Fruit fly (Drosophila melanogaster) whole organism, embryonic: ENCODE data around the gene Grik.
A peak's percentile ranks its signal among the peaks of the same experiment; 100 is the strongest.

ENCODE experiments used
- ATbp ChIP-seq: fragments of 200-800 bp; sonication (Bioruptor generic); optimal IDR thresholded peaks from 2 replicates; lab custom pipeline; 2017; ENCODE audit warnings: missing biosample characterization, mild to moderate bottlenecking, missing genetic modification characterization, missing genetic modification reagents
- Adf1 ChIP-seq: fragments of 200-800 bp; sonication (Bioruptor generic); IDR thresholded peaks from 2 replicates; pipeline ENCODE4 v1.3.6; 2022; ENCODE audit warnings: missing biosample characterization, missing genetic modification characterization
- CG11504 ChIP-seq: fragments of 200-800 bp; sonication (Bioruptor generic); optimal IDR thresholded peaks from 3 replicates; lab custom pipeline; 2019; ENCODE audit warnings: missing biosample characterization, mild to moderate bottlenecking, missing genetic modification characterization, moderate library complexity
- CG11723 ChIP-seq: fragments of 200-800 bp; sonication (Bioruptor generic); optimal IDR thresholded peaks from 2 replicates; lab custom pipeline; 2017; ENCODE audit warnings: missing biosample characterization, mild to moderate bottlenecking, missing genetic modification characterization
- CG12299 ChIP-seq: fragments of 200-800 bp; sonication (Bioruptor generic); optimal IDR thresholded peaks from 2 replicates; lab custom pipeline; 2018; ENCODE audit warnings: missing biosample characterization, mild to moderate bottlenecking, missing genetic modification characterization
- CG12391 ChIP-seq: fragments of 200-800 bp; sonication (Bioruptor generic); optimal IDR thresholded peaks from 3 replicates; lab custom pipeline; 2018; ENCODE audit warnings: missing biosample characterization, mild to moderate bottlenecking, missing genetic modification characterization, moderate library complexity
- CG12942 ChIP-seq: fragments of 200-800 bp; sonication (Bioruptor generic); optimal IDR thresholded peaks from 3 replicates; lab custom pipeline; 2016; ENCODE audit warnings: missing biosample characterization, missing genetic modification characterization
- CG13775 ChIP-seq: fragments of 200-800 bp; sonication (Bioruptor generic); optimal IDR thresholded peaks from 3 replicates; lab custom pipeline; 2017; ENCODE audit warnings: missing biosample characterization, mild to moderate bottlenecking, missing genetic modification characterization
- CG13894 ChIP-seq: fragments of 200-800 bp; sonication (Bioruptor generic); optimal IDR thresholded peaks from 3 replicates; lab custom pipeline; 2018; ENCODE audit warnings: missing biosample characterization, mild to moderate bottlenecking, missing genetic modification characterization, moderate library complexity
- CG1529 ChIP-seq: fragments of 200-800 bp; sonication (Bioruptor generic); optimal IDR thresholded peaks from 3 replicates; lab custom pipeline; 2018; ENCODE audit warnings: missing biosample characterization, missing genetic modification characterization
- CG15479 ChIP-seq: fragments of 200-800 bp; sonication (Bioruptor generic); optimal IDR thresholded peaks from 3 replicates; lab custom pipeline; 2019; ENCODE audit warnings: missing biosample characterization, mild to moderate bottlenecking, missing genetic modification characterization, moderate library complexity
- CG15514 ChIP-seq: fragments of 200-800 bp; sonication (Bioruptor generic); optimal IDR thresholded peaks from 3 replicates; lab custom pipeline; 2017; ENCODE audit warnings: missing biosample characterization, missing genetic modification characterization, mild to moderate bottlenecking, moderate library complexity, missing genetic modification reagents
- CG1647 ChIP-seq: fragments of 200-800 bp; sonication (Bioruptor generic); optimal IDR thresholded peaks from 3 replicates; lab custom pipeline; 2016; ENCODE audit warnings: missing biosample characterization, missing genetic modification characterization
- CG16815 ChIP-seq: fragments of 200-800 bp; sonication (Bioruptor generic); optimal IDR thresholded peaks from 3 replicates; lab custom pipeline; 2017; ENCODE audit warnings: missing biosample characterization, mild to moderate bottlenecking, missing genetic modification characterization
- CG31388 ChIP-seq: fragments of 200-800 bp; sonication (Bioruptor generic); optimal IDR thresholded peaks from 2 replicates; lab custom pipeline; 2016; ENCODE audit warnings: missing biosample characterization, missing genetic modification characterization
- CG33557 ChIP-seq: fragments of 200-800 bp; sonication (Bioruptor generic); optimal IDR thresholded peaks from 2 replicates; lab custom pipeline; 2019; ENCODE audit warnings: missing biosample characterization, mild to moderate bottlenecking, missing genetic modification characterization, moderate library complexity
- CG5953 ChIP-seq: fragments of 200-800 bp; sonication (Bioruptor generic); IDR thresholded peaks from 2 replicates; pipeline ENCODE4 v1.3.6; 2022; ENCODE audit warnings: missing biosample characterization, missing genetic modification characterization
- CG6765 ChIP-seq: fragments of 200-800 bp; sonication (Bioruptor generic); optimal IDR thresholded peaks from 3 replicates; lab custom pipeline; 2017; ENCODE audit warnings: missing biosample characterization, mild to moderate bottlenecking, missing genetic modification characterization
- CG6813 ChIP-seq: fragments of 200-800 bp; sonication (Bioruptor generic); optimal IDR thresholded peaks from 2 replicates; lab custom pipeline; 2017; ENCODE audit warnings: missing biosample characterization, missing genetic modification characterization, mild to moderate bottlenecking, moderate library complexity, missing genetic modification reagents
- CHES-1-like ChIP-seq: fragments of 200-800 bp; sonication (Bioruptor generic); optimal IDR thresholded peaks from 2 replicates; lab custom pipeline; 2016; ENCODE audit warnings: missing biosample characterization, missing genetic modification characterization
- Chrac-16 ChIP-seq: fragments of 200-800 bp; sonication (Bioruptor generic); optimal IDR thresholded peaks from 3 replicates; lab custom pipeline; 2016; ENCODE audit warnings: missing biosample characterization, missing genetic modification characterization
- D ChIP-seq, 2 experiments: fragments of 200-800 bp in 1 of 2; fragments of >200 bp in 1 of 2; sonication (Bioruptor generic) in 1 of 2; optimal IDR thresholded peaks; 2 replicates in 1 of 2; 3 replicates in 1 of 2; lab custom pipeline; 2017; ENCODE audit warnings: mild to moderate bottlenecking in 1 of 2, missing biosample characterization in 1 of 2, missing genetic modification characterization in 1 of 2, missing genetic modification reagents in 1 of 2
- H15 ChIP-seq: fragments of 200-800 bp; sonication (Bioruptor generic); IDR thresholded peaks from 3 replicates; pipeline ENCODE4 v1.3.6; 2022; ENCODE audit warnings: missing biosample characterization, missing genetic modification characterization
- NFAT ChIP-seq: fragments of 200-800 bp; sonication (Bioruptor generic); IDR thresholded peaks from 2 replicates; pipeline ENCODE4 v1.3.6; 2022; ENCODE audit warnings: missing biosample characterization, missing genetic modification characterization
- Neu2 ChIP-seq: fragments of 200-800 bp; sonication (Bioruptor generic); optimal IDR thresholded peaks from 3 replicates; lab custom pipeline; 2016; ENCODE audit warnings: missing biosample characterization, missing genetic modification characterization, borderline replicate concordance
- Poxn ChIP-seq: fragments of 200-800 bp; sonication (Bioruptor generic); IDR thresholded peaks from 2 replicates; pipeline ENCODE4 v1.3.6; 2022; ENCODE audit warnings: missing biosample characterization, missing genetic modification characterization
- Xbp1 ChIP-seq: fragments of 200-800 bp; sonication (Bioruptor generic); optimal IDR thresholded peaks from 3 replicates; lab custom pipeline; 2016; ENCODE audit warnings: missing biosample characterization, mild to moderate bottlenecking, missing genetic modification characterization
- amos ChIP-seq: fragments of 200-800 bp; sonication (Bioruptor generic); IDR thresholded peaks from 2 replicates; pipeline ENCODE4 v1.3.6; 2022; ENCODE audit warnings: missing biosample characterization, missing genetic modification characterization; ENCODE audit not compliant: partially characterized antibody
- bab2 ChIP-seq: fragments of 200-800 bp; sonication (Bioruptor generic); optimal IDR thresholded peaks from 2 replicates; lab custom pipeline; 2016; ENCODE audit warnings: missing biosample characterization, missing genetic modification characterization
- corto ChIP-seq: fragments of 200-800 bp; sonication (Bioruptor generic); optimal IDR thresholded peaks from 2 replicates; lab custom pipeline; 2016; ENCODE audit warnings: missing biosample characterization, mild to moderate bottlenecking, missing genetic modification characterization, moderate library complexity
- cwo ChIP-seq: fragments of 200-800 bp; sonication (Bioruptor generic); optimal IDR thresholded peaks from 3 replicates; lab custom pipeline; 2017; ENCODE audit warnings: missing biosample characterization, missing genetic modification characterization, mild to moderate bottlenecking, moderate library complexity, missing genetic modification reagents
- dan ChIP-seq: fragments of 200-800 bp; sonication (Bioruptor generic); IDR thresholded peaks from 2 replicates; pipeline ENCODE4 v1.3.6; 2022; ENCODE audit warnings: missing biosample characterization, missing genetic modification characterization
- exex ChIP-seq: fragments of 200-800 bp; sonication (Bioruptor generic); optimal IDR thresholded peaks from 4 replicates; lab custom pipeline; 2018; ENCODE audit warnings: missing biosample characterization, mild to moderate bottlenecking, missing genetic modification characterization, moderate library complexity
- fru ChIP-seq: fragments of >200 bp; optimal IDR thresholded peaks from 2 replicates; lab custom pipeline; 2017
- gsb-n ChIP-seq: fragments of 200-800 bp; sonication (Bioruptor generic); optimal IDR thresholded peaks from 3 replicates; lab custom pipeline; 2018; ENCODE audit warnings: missing biosample characterization, mild to moderate bottlenecking, missing genetic modification characterization
- ind ChIP-seq: fragments of 200-800 bp; sonication (Bioruptor generic); optimal IDR thresholded peaks from 3 replicates; lab custom pipeline; 2016; ENCODE audit warnings: missing biosample characterization, missing genetic modification characterization
- jumu ChIP-seq: fragments of 200-800 bp; sonication (Bioruptor generic); optimal IDR thresholded peaks from 3 replicates; lab custom pipeline; 2016; ENCODE audit warnings: missing biosample characterization, missing genetic modification characterization
- nerfin-1 ChIP-seq: fragments of 200-800 bp; sonication (Bioruptor generic); optimal IDR thresholded peaks from 3 replicates; lab custom pipeline; 2019; ENCODE audit warnings: missing biosample characterization, mild to moderate bottlenecking, missing genetic modification characterization, moderate library complexity
- peb ChIP-seq: fragments of 200-800 bp; sonication (Bioruptor generic); IDR thresholded peaks from 2 replicates; pipeline ENCODE4 v1.3.6; 2022; ENCODE audit warnings: missing biosample characterization, missing genetic modification characterization
- phol ChIP-seq: fragments of 200-800 bp; sonication (Bioruptor generic); optimal IDR thresholded peaks from 3 replicates; lab custom pipeline; 2018; ENCODE audit warnings: missing biosample characterization, mild to moderate bottlenecking, missing genetic modification characterization, moderate library complexity
- pita ChIP-seq: fragments of 200-800 bp; sonication (Bioruptor generic); optimal IDR thresholded peaks from 2 replicates; lab custom pipeline; 2017; ENCODE audit warnings: missing biosample characterization, mild to moderate bottlenecking, missing genetic modification characterization
- pum ChIP-seq: fragments of 200-800 bp; sonication (Bioruptor generic); optimal IDR thresholded peaks from 2 replicates; lab custom pipeline; 2016; ENCODE audit warnings: missing biosample characterization, missing genetic modification characterization
- run ChIP-seq: fragments of 200-800 bp; sonication (Bioruptor generic); optimal IDR thresholded peaks from 3 replicates; lab custom pipeline; 2018; ENCODE audit warnings: missing biosample characterization, mild to moderate bottlenecking, missing genetic modification characterization
- scrt ChIP-seq: fragments of 200-800 bp; sonication (Bioruptor generic); optimal IDR thresholded peaks from 2 replicates; lab custom pipeline; 2018; ENCODE audit warnings: missing biosample characterization, mild to moderate bottlenecking, missing genetic modification characterization, moderate library complexity
- seq ChIP-seq: fragments of 200-800 bp; sonication (Bioruptor generic); IDR thresholded peaks from 2 replicates; pipeline ENCODE4 v1.3.6; 2022; ENCODE audit warnings: missing biosample characterization, missing genetic modification characterization
- so ChIP-seq: fragments of 200-800 bp; sonication (Bioruptor generic); IDR thresholded peaks from 3 replicates; pipeline ENCODE4 v1.3.6; 2022; ENCODE audit warnings: missing biosample characterization, missing genetic modification characterization
- tll ChIP-seq, 2 experiments: fragments of 200-800 bp in 1 of 2; fragments of >200 bp in 1 of 2; sonication (Bioruptor generic) in 1 of 2; optimal IDR thresholded peaks; 2 replicates each; lab custom pipeline; 2017 to 2019; ENCODE audit warnings: missing biosample characterization in 2 of 2, missing genetic modification characterization in 2 of 2, mild to moderate bottlenecking in 1 of 2, moderate library complexity in 1 of 2
- tna ChIP-seq: fragments of 200-800 bp; sonication (Bioruptor generic); IDR thresholded peaks from 2 replicates; pipeline ENCODE4 v1.3.6; 2022; ENCODE audit warnings: missing biosample characterization, missing genetic modification characterization; ENCODE audit not compliant: partially characterized antibody
- yki ChIP-seq: fragments of >200 bp; optimal IDR thresholded peaks from 3 replicates; lab custom pipeline; 2018
- zfh1 ChIP-seq: fragments of 200-800 bp; sonication (Bioruptor generic); IDR thresholded peaks from 3 replicates; pipeline ENCODE4 v1.3.6; 2022; ENCODE audit warnings: missing biosample characterization, missing genetic modification characterization

Gene Grik

DNA sequence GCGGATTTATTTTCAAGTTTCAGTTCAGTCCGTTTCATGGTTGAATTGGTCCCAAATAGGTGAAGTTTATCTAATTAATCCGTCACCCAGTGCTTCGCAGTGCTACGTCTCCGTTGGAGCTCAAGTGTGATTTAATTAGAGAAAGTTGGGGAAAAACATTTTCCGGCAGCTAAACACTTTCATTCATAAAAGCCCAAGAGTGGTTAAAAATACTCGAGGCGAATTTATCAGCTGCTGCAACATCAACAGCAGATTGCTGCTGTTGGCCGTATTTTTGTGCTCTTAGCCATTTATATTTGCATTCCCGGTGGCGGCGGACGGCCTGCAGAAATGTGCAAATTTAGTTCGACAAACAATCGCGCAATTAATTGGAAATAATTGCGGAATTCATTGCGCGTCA, at the start of gene Grik:
Gene Grik, plus strand, starts transcription at position 301 of the 400 bp plus-strand sequence.
- no peak for TF ChIP-seq CHES-1-like (GFP tag; lab: Kevin White, UChicago)
- no peak for TF ChIP-seq CG13894
- no peak for TF ChIP-seq gsb-n (tag; lab: Kevin White, UChicago)
- TF ChIP-seq CG31388, result no peak
- TF ChIP-seq corto (GFP tag; lab: Kevin White, UChicago), result no peak
- TF ChIP-seq Xbp1 (GFP tag; lab: Kevin White, UChicago), result no peak
- TF ChIP-seq CG1647, result no peak
- no peak for TF ChIP-seq CG11504
- TF ChIP-seq tna (GFP tag; lab: Robert Waterston, UW), result no peak
- TF ChIP-seq tll (GFP tag; optimal IDR thresholded peaks at IDR 0.05; lab: Kevin White, UChicago), result no peak
- TF ChIP-seq amos, result no peak
- no peak for TF ChIP-seq jumu (GFP tag; lab: Kevin White, UChicago)
- TF ChIP-seq CG1529 (GFP tag; lab: Kevin White, UChicago), result no peak
- no peak for TF ChIP-seq Adf1 (GFP tag; lab: Robert Waterston, UW)
- TF ChIP-seq dan (GFP tag; lab: Robert Waterston, UW), result no peak
- no peak for TF ChIP-seq yki (lab: Kevin White, UChicago)
- no peak for TF ChIP-seq CG6813 (GFP tag; lab: Kevin White, UChicago)

DNA sequence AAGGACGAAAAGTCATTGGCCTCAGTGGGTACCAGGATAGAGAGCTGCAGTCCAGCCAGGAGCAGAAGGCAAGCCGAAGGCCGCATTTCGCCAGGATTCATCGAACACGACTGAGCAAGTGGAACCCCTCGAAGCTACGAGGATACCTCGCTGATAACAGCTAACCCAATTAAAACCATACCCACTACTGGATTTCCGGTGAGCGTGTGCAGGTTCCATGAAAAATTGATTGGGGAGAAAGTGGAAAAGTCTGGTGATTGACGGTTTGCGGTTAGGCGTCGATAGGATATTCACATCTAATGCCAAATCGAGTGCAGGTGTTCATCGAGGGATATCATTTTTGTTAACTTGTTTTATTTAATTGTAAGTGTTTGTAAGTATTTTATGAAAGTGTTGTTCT, 41.9 kb upstream of the Grik start, which contains the start of gene Ir93a:
Gene Ir93a, minus strand, starts transcription at position 101 of the 400 bp plus-strand sequence.
- TF ChIP-seq CG12942 (GFP tag; lab: Kevin White, UChicago) (no peak), so (GFP tag; lab: Robert Waterston, UW) (no peak), CG5953 (GFP tag; lab: Robert Waterston, UW) (no peak), CG6765 (GFP tag; lab: Kevin White, UChicago) (no peak), CG12299 (no peak), fru (lab: Kevin White, UChicago) (no peak), D (optimal IDR thresholded peaks at IDR 0.05; lab: Kevin White, UChicago) (no peak), D (GFP tag; optimal IDR thresholded peaks at IDR 0.05; lab: Kevin White, UChicago) (no peak), pita (no peak), nerfin-1 (tag; lab: Kevin White, UChicago) (no peak), run (no peak), Chrac-16 (GFP tag; lab: Kevin White, UChicago) (no peak), peb (GFP tag; lab: Robert Waterston, UW) (no peak), CG16815 (GFP tag; lab: Kevin White, UChicago) (no peak), phol (tag; lab: Kevin White, UChicago) (no peak), cwo (GFP tag; lab: Kevin White, UChicago) (no peak), CG15479 (no peak), exex (tag; lab: Kevin White, UChicago) (no peak), ATbp (GFP tag; lab: Kevin White, UChicago) (no peak), bab2 (GFP tag; lab: Kevin White, UChicago) (no peak)

DNA sequence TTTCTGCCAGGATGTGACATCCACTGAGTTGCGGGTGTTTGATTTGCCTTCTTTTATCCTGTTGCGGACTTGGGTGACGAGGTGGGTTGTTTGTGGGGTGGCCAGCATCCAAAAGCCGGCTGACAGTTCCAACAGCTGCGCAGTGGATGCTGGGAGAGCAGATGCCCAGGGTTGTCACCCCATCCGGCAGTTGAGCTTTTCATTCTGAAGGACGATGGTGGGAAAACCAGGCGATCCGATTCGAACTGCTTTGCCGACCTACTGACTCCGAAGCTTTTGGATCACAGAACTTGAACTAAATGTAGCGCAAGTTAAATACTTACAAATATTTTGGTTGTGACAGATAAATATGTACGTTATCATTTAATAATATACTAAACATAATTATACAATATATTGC, 35.6 kb upstream of the Grik start, which contains the start of gene KaiR1D:
Gene KaiR1D, minus strand, starts transcription at position 28 of the 400 bp plus-strand sequence.
- TF ChIP-seq CG13775, result no peak
- no peak for TF ChIP-seq CG12391 (tag; lab: Kevin White, UChicago)
- no peak for TF ChIP-seq CG33557 (GFP tag; lab: Kevin White, UChicago)
- 0 out of 2 replicates have a peak, but pooled peaks have one; percentile 14 for TF ChIP-seq NFAT (GFP tag; lab: Robert Waterston, UW)
- peak; percentile 42; the same call in 1 of the 2 replicates for TF ChIP-seq seq (GFP tag; lab: Robert Waterston, UW)
- no peak for TF ChIP-seq ind (GFP tag; lab: Kevin White, UChicago)
- TF ChIP-seq zfh1 (GFP tag; lab: Robert Waterston, UW), result no peak
- no peak for TF ChIP-seq CG11723 (GFP tag; lab: Kevin White, UChicago)
- no peak for TF ChIP-seq Neu2 (GFP tag; lab: Kevin White, UChicago)
- TF ChIP-seq CG15514 (GFP tag; lab: Kevin White, UChicago), result peak; percentile 88
- TF ChIP-seq Poxn (GFP tag; lab: Robert Waterston, UW), result no peak
- 0 out of 3 replicates have a peak, but pooled peaks have one; percentile 18 for TF ChIP-seq H15 (GFP tag; lab: Robert Waterston, UW)
- TF ChIP-seq pum (GFP tag; lab: Kevin White, UChicago), result no peak
- TF ChIP-seq scrt (GFP tag; lab: Kevin White, UChicago), result peak; percentile 87
